Fruit fly (Drosophila melanogaster): ENCODE results near the gene CG1138.

The CG1138 gene

dm6 chr3R:6568835-6569234, 29.0 kb downstream of the CG1138 start:
- no peak for TF ChIP-seq Dll (optimal IDR thresholded peaks at IDR 0.05)
- TF ChIP-seq pan (optimal IDR thresholded peaks at IDR 0.05): no peak
- TF ChIP-seq EcR (GFP tag; optimal IDR thresholded peaks at IDR 0.05): no peak
- TF ChIP-seq usp (GFP tag; optimal IDR thresholded peaks at IDR 0.05): no peak
- TF ChIP-seq CG8478 (optimal IDR thresholded peaks at IDR 0.05): no peak
- TF ChIP-seq psq (optimal IDR thresholded peaks at IDR 0.05): no peak

- TF ChIP-seq CG8478 (optimal IDR thresholded peaks at IDR 0.05): no peak
- no peak for TF ChIP-seq EcR (GFP tag; optimal IDR thresholded peaks at IDR 0.05)
- no peak for TF ChIP-seq Dll (optimal IDR thresholded peaks at IDR 0.05)
- no peak for TF ChIP-seq usp (GFP tag; optimal IDR thresholded peaks at IDR 0.05)
- no peak for TF ChIP-seq pan (optimal IDR thresholded peaks at IDR 0.05)
- TF ChIP-seq psq (optimal IDR thresholded peaks at IDR 0.05): no peak
Observed at dm6 chr3R:6560251-6560650, 37.6 kb downstream of the CG1138 start, which contains the start of gene CG1137. TSS of gene CG1137 (minus strand) at chr3R:6560351.

dm6 chr3R:6548736-6549135, 49.1 kb downstream of the CG1138 start, which contains the start of gene Pif2:
TSS of gene Pif2 (plus strand) at chr3R:6549036.
- no peak for TF ChIP-seq psq (optimal IDR thresholded peaks at IDR 0.05)
- TF ChIP-seq usp (GFP tag; optimal IDR thresholded peaks at IDR 0.05): no peak
- TF ChIP-seq EcR (GFP tag; optimal IDR thresholded peaks at IDR 0.05): no peak
- TF ChIP-seq pan (optimal IDR thresholded peaks at IDR 0.05): no peak
- TF ChIP-seq CG8478 (optimal IDR thresholded peaks at IDR 0.05): no peak
- TF ChIP-seq Dll (optimal IDR thresholded peaks at IDR 0.05): no peak

All from whole organism.